Worm (Caenorhabditis elegans) whole organism, late embryonic: ENCODE data around the gene F53A3.7.

Source experiments
- ahr-1 ChIP-seq: sonication (generic microtip); optimal IDR thresholded peaks from 2 replicates; lab custom pipeline; 2016; ENCODE audit warnings: missing genetic modification characterization, missing compliant biosample characterization
- ama-1 ChIP-seq: fragments of 150-350 bp; optimal IDR thresholded peaks from 2 replicates; lab custom pipeline; 2014
- ceh-18 ChIP-seq: sonication (generic microtip); optimal IDR thresholded peaks from 2 replicates; lab custom pipeline; 2016; ENCODE audit warnings: missing genetic modification characterization, missing compliant biosample characterization
- ceh-48 ChIP-seq: sonication (generic microtip); optimal IDR thresholded peaks from 2 replicates; lab custom pipeline; 2016; ENCODE audit warnings: missing genetic modification characterization, inconsistent platforms, missing compliant biosample characterization
- hlh-6 ChIP-seq: sonication (generic microtip); optimal IDR thresholded peaks from 2 replicates; lab custom pipeline; 2016; ENCODE audit warnings: missing genotype, missing genetic modification characterization, missing compliant biosample characterization
- npax-4 ChIP-seq: sonication (generic microtip); optimal IDR thresholded peaks from 2 replicates; lab custom pipeline; 2016; ENCODE audit warnings: missing genetic modification characterization, missing compliant biosample characterization
- pha-4 ChIP-seq: fragments of 150-350 bp; optimal IDR thresholded peaks from 2 replicates; lab custom pipeline; 2018; ENCODE audit warnings: missing biosample characterization, missing genetic modification reagents, missing genetic modification characterization
- pqm-1 ChIP-seq: sonication (generic microtip); optimal IDR thresholded peaks from 2 replicates; lab custom pipeline; 2016; ENCODE audit warnings: missing genetic modification characterization, missing compliant biosample characterization
- rnt-1 ChIP-seq: sonication (generic microtip); optimal IDR thresholded peaks from 2 replicates; lab custom pipeline; 2016; ENCODE audit warnings: missing genetic modification characterization, missing compliant biosample characterization

DNA sequence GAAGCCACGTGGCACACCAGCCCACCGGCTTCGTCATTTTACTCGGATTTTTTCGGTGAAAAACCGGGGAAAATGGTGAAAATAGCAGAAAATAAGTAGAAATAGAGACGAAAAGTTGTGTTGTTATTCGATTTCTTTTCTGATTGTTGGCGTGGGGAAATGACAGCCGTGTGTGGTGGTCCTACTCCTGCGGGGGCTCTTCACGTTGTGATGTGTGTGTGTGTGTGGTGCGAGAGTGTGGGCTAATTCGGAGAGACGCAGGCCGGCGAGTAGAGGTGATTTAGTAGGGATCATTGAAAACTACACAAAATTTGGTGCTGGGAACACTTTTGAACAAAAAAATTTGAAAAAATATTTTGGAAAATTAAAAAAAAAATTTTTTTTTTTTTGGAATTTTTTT is 7.8 kb upstream of the F53A3.7 start, which contains the start of gene F53A3.1:
- TF ChIP-seq rnt-1 (no peak), npax-4 (no peak), ceh-18 (no peak), ama-1 (lab: Kevin White, UChicago) (no peak), pqm-1 (no peak), ceh-48 (tag; lab: Kevin White, UChicago) (no peak), ahr-1 (tag; lab: Kevin White, UChicago) (no peak), pha-4 (tag; lab: Kevin White, UChicago) (no peak), hlh-6 (tag; lab: Kevin White, UChicago) (no peak)
